Fruit fly (Drosophila melanogaster) whole organism, embryonic: Measurements from ENCODE around the gene CG14695.
A peak's percentile ranks its signal among the peaks of the same experiment; 100 is the strongest.

Experiments used
- B-H2 ChIP-seq: fragments of 200-800 bp; sonication (Bioruptor generic); optimal IDR thresholded peaks from 2 replicates; lab custom pipeline; 2018; ENCODE audit warnings: missing biosample characterization, mild to moderate bottlenecking, missing genetic modification characterization
- Blimp-1 ChIP-seq: fragments of 200-800 bp; sonication (Bioruptor generic); optimal IDR thresholded peaks from 3 replicates; lab custom pipeline; 2018; ENCODE audit warnings: missing biosample characterization, missing genetic modification characterization, mild to moderate bottlenecking, moderate library complexity, missing genetic modification reagents
- CG10147 ChIP-seq: fragments of 200-800 bp; sonication (Bioruptor generic); optimal IDR thresholded peaks from 2 replicates; lab custom pipeline; 2019; ENCODE audit warnings: missing biosample characterization, mild to moderate bottlenecking, missing genetic modification characterization, moderate library complexity
- CG10321 ChIP-seq: fragments of 200-800 bp; sonication (Bioruptor generic); IDR thresholded peaks from 2 replicates; pipeline ENCODE4 v1.3.6; 2022; ENCODE audit warnings: missing biosample characterization, missing genetic modification characterization
- CG10431 ChIP-seq: fragments of 200-800 bp; sonication (Bioruptor generic); optimal IDR thresholded peaks from 3 replicates; lab custom pipeline; 2018; ENCODE audit warnings: missing biosample characterization, mild to moderate bottlenecking, missing genetic modification characterization
- CG11504 ChIP-seq: fragments of 200-800 bp; sonication (Bioruptor generic); optimal IDR thresholded peaks from 3 replicates; lab custom pipeline; 2019; ENCODE audit warnings: missing biosample characterization, mild to moderate bottlenecking, missing genetic modification characterization, moderate library complexity
- CG11695 ChIP-seq: fragments of 200-800 bp; sonication (Bioruptor generic); IDR thresholded peaks from 3 replicates; pipeline ENCODE4 v1.3.6; 2022; ENCODE audit warnings: missing biosample characterization, missing genetic modification characterization
- CG12071 ChIP-seq: fragments of 200-800 bp; sonication (Bioruptor generic); optimal IDR thresholded peaks from 3 replicates; lab custom pipeline; 2018; ENCODE audit warnings: missing biosample characterization, mild to moderate bottlenecking, missing genetic modification characterization
- CG12155 ChIP-seq: fragments of 200-800 bp; sonication (Bioruptor generic); optimal IDR thresholded peaks from 3 replicates; lab custom pipeline; 2016; ENCODE audit warnings: missing biosample characterization, missing genetic modification characterization
- CG13287 ChIP-seq: fragments of 200-800 bp; sonication (Bioruptor generic); IDR thresholded peaks from 2 replicates; pipeline ENCODE4 v1.3.6; 2022; ENCODE audit warnings: missing biosample characterization, missing genetic modification characterization; ENCODE audit not compliant: partially characterized antibody
- CG14860 ChIP-seq: fragments of 200-800 bp; sonication (Bioruptor generic); IDR thresholded peaks from 3 replicates; pipeline ENCODE4 v1.3.6; 2022; ENCODE audit warnings: missing biosample characterization, missing genetic modification characterization; ENCODE audit not compliant: partially characterized antibody
- CG16863 ChIP-seq: fragments of 200-800 bp; sonication (Bioruptor generic); optimal IDR thresholded peaks from 3 replicates; lab custom pipeline; 2016; ENCODE audit warnings: missing biosample characterization, missing genetic modification characterization
- CG18262 ChIP-seq: fragments of 200-800 bp; optimal IDR thresholded peaks from 3 replicates; lab custom pipeline; 2019; ENCODE audit warnings: missing biosample characterization, mild to moderate bottlenecking, missing genetic modification characterization, moderate library complexity
- CG18476 ChIP-seq: fragments of 200-800 bp; sonication (Bioruptor generic); optimal IDR thresholded peaks from 2 replicates; lab custom pipeline; 2016; ENCODE audit warnings: missing biosample characterization, mild to moderate bottlenecking, missing genetic modification characterization
- CG18764 ChIP-seq: fragments of 200-800 bp; sonication (Bioruptor generic); optimal IDR thresholded peaks from 3 replicates; lab custom pipeline; 2016; ENCODE audit warnings: missing biosample characterization, missing genetic modification characterization
- CG2116 ChIP-seq: fragments of 200-800 bp; sonication (Bioruptor generic); optimal IDR thresholded peaks from 3 replicates; lab custom pipeline; 2018; ENCODE audit warnings: missing biosample characterization, mild to moderate bottlenecking, missing genetic modification characterization
- CG2202 ChIP-seq: fragments of 200-800 bp; sonication (Bioruptor generic); optimal IDR thresholded peaks from 2 replicates; lab custom pipeline; 2018; ENCODE audit warnings: missing biosample characterization, mild to moderate bottlenecking, missing genetic modification characterization
- CG2678 ChIP-seq: fragments of 200-800 bp; sonication (Bioruptor generic); optimal IDR thresholded peaks from 3 replicates; lab custom pipeline; 2019; ENCODE audit warnings: missing biosample characterization, mild to moderate bottlenecking, missing genetic modification characterization, moderate library complexity
- CG3065 ChIP-seq: fragments of 200-800 bp; sonication (Bioruptor generic); optimal IDR thresholded peaks from 2 replicates; lab custom pipeline; 2016; ENCODE audit warnings: missing biosample characterization, missing genetic modification characterization
- CG31365 ChIP-seq: fragments of 200-800 bp; sonication (Bioruptor generic); optimal IDR thresholded peaks from 2 replicates; lab custom pipeline; 2018; ENCODE audit warnings: missing biosample characterization, mild to moderate bottlenecking, missing genetic modification characterization
- CG3407 ChIP-seq: fragments of 200-800 bp; sonication (Bioruptor generic); optimal IDR thresholded peaks from 2 replicates; lab custom pipeline; 2018; ENCODE audit warnings: missing biosample characterization, mild to moderate bottlenecking, missing genetic modification characterization
- CG4820 ChIP-seq: fragments of 200-800 bp; sonication (Bioruptor generic); optimal IDR thresholded peaks from 3 replicates; lab custom pipeline; 2016; ENCODE audit warnings: missing biosample characterization, missing genetic modification characterization
- CG6813 ChIP-seq: fragments of 200-800 bp; sonication (Bioruptor generic); optimal IDR thresholded peaks from 2 replicates; lab custom pipeline; 2017; ENCODE audit warnings: missing biosample characterization, missing genetic modification characterization, mild to moderate bottlenecking, moderate library complexity, missing genetic modification reagents
- CHES-1-like ChIP-seq: fragments of 200-800 bp; sonication (Bioruptor generic); optimal IDR thresholded peaks from 2 replicates; lab custom pipeline; 2016; ENCODE audit warnings: missing biosample characterization, missing genetic modification characterization
- D ChIP-seq, 2 experiments: fragments of 200-800 bp in 1 of 2; fragments of >200 bp in 1 of 2; sonication (Bioruptor generic) in 1 of 2; optimal IDR thresholded peaks; 2 replicates in 1 of 2; 3 replicates in 1 of 2; lab custom pipeline; 2017; ENCODE audit warnings: mild to moderate bottlenecking in 1 of 2, missing biosample characterization in 1 of 2, missing genetic modification characterization in 1 of 2, missing genetic modification reagents in 1 of 2
- Gug ChIP-seq: fragments of 200-800 bp; sonication (Bioruptor generic); IDR thresholded peaks from 4 replicates; pipeline ENCODE4 v1.3.6; 2022; ENCODE audit warnings: missing biosample characterization, missing genetic modification characterization
- Kr ChIP-seq: fragments of 200-800 bp; sonication (Bioruptor generic); optimal IDR thresholded peaks from 2 replicates; lab custom pipeline; 2017; ENCODE audit warnings: missing biosample characterization, mild to moderate bottlenecking, missing genetic modification characterization
- Mad ChIP-seq: fragments of 200-800 bp; sonication (Bioruptor generic); optimal IDR thresholded peaks from 2 replicates; lab custom pipeline; 2016; ENCODE audit warnings: missing biosample characterization, missing genetic modification characterization
- Mes4 ChIP-seq: fragments of 200-800 bp; sonication (Bioruptor generic); optimal IDR thresholded peaks from 2 replicates; lab custom pipeline; 2016; ENCODE audit warnings: missing biosample characterization, missing genetic modification characterization
- NFAT ChIP-seq: fragments of 200-800 bp; sonication (Bioruptor generic); IDR thresholded peaks from 2 replicates; pipeline ENCODE4 v1.3.6; 2022; ENCODE audit warnings: missing biosample characterization, missing genetic modification characterization
- Opbp ChIP-seq: fragments of 200-800 bp; sonication (Bioruptor generic); IDR thresholded peaks from 3 replicates; pipeline ENCODE4 v1.3.6; 2022; ENCODE audit warnings: missing biosample characterization, missing genetic modification characterization; ENCODE audit not compliant: partially characterized antibody
- Ravus ChIP-seq: fragments of 200-800 bp; sonication (Bioruptor generic); IDR thresholded peaks from 2 replicates; pipeline ENCODE4 v1.3.6; 2022; ENCODE audit warnings: missing biosample characterization, missing genetic modification characterization
- btn ChIP-seq: fragments of 200-800 bp; sonication (Bioruptor generic); optimal IDR thresholded peaks from 2 replicates; lab custom pipeline; 2016; ENCODE audit warnings: missing biosample characterization, missing genetic modification characterization
- chn ChIP-seq: fragments of 200-800 bp; sonication (Bioruptor generic); optimal IDR thresholded peaks from 2 replicates; lab custom pipeline; 2016; ENCODE audit warnings: missing biosample characterization, missing genetic modification characterization
- ci ChIP-seq: fragments of 200-800 bp; sonication (Bioruptor generic); IDR thresholded peaks from 3 replicates; pipeline ENCODE4 v1.3.6; 2022; ENCODE audit warnings: missing biosample characterization, missing genetic modification characterization
- crol ChIP-seq: fragments of 200-800 bp; sonication (Bioruptor generic); IDR thresholded peaks from 2 replicates; pipeline ENCODE4 v1.3.6; 2022; ENCODE audit warnings: missing biosample characterization, missing genetic modification characterization
- dmrt11E ChIP-seq: fragments of 200-800 bp; sonication (Bioruptor generic); optimal IDR thresholded peaks from 3 replicates; lab custom pipeline; 2018; ENCODE audit warnings: missing biosample characterization, mild to moderate bottlenecking, missing genetic modification characterization, moderate library complexity
- ewg ChIP-seq: fragments of 200-800 bp; sonication (Bioruptor generic); optimal IDR thresholded peaks from 3 replicates; lab custom pipeline; 2017; ENCODE audit warnings: mild to moderate bottlenecking, missing biosample characterization, missing genetic modification reagents, missing genetic modification characterization
- gsb-n ChIP-seq: fragments of 200-800 bp; sonication (Bioruptor generic); optimal IDR thresholded peaks from 3 replicates; lab custom pipeline; 2018; ENCODE audit warnings: missing biosample characterization, mild to moderate bottlenecking, missing genetic modification characterization
- lbe ChIP-seq: fragments of 200-800 bp; sonication (Bioruptor generic); optimal IDR thresholded peaks from 2 replicates; lab custom pipeline; 2016; ENCODE audit warnings: missing biosample characterization, mild to moderate bottlenecking, missing genetic modification characterization
- maf-S ChIP-seq: fragments of 200-800 bp; sonication (Bioruptor generic); optimal IDR thresholded peaks from 2 replicates; lab custom pipeline; 2016; ENCODE audit warnings: missing biosample characterization, missing genetic modification characterization
- phol ChIP-seq: fragments of 200-800 bp; sonication (Bioruptor generic); optimal IDR thresholded peaks from 3 replicates; lab custom pipeline; 2018; ENCODE audit warnings: missing biosample characterization, mild to moderate bottlenecking, missing genetic modification characterization, moderate library complexity
- rib ChIP-seq: fragments of 200-800 bp; sonication (Bioruptor generic); IDR thresholded peaks from 2 replicates; pipeline ENCODE4 v1.3.6; 2022; ENCODE audit warnings: missing biosample characterization, missing genetic modification characterization
- salm ChIP-seq: fragments of 200-800 bp; sonication (Bioruptor generic); optimal IDR thresholded peaks from 2 replicates; lab custom pipeline; 2018; ENCODE audit warnings: missing biosample characterization, mild to moderate bottlenecking, missing genetic modification characterization
- slp2 ChIP-seq: fragments of 200-800 bp; sonication (Bioruptor generic); optimal IDR thresholded peaks from 2 replicates; lab custom pipeline; 2016; ENCODE audit warnings: missing biosample characterization, missing genetic modification characterization
- sug ChIP-seq: fragments of 200-800 bp; optimal IDR thresholded peaks from 2 replicates; lab custom pipeline; 2019; ENCODE audit warnings: missing biosample characterization, mild to moderate bottlenecking, missing genetic modification characterization, moderate library complexity
- ttk ChIP-seq: fragments of 200-800 bp; sonication (Bioruptor generic); IDR thresholded peaks from 2 replicates; pipeline ENCODE4 v2.1.2; 2022; ENCODE audit warnings: missing biosample characterization, missing genetic modification characterization
- vfl ChIP-seq: fragments of 200-800 bp; sonication (Bioruptor generic); optimal IDR thresholded peaks from 2 replicates; lab custom pipeline; 2016; ENCODE audit warnings: missing biosample characterization, missing genetic modification characterization
- z ChIP-seq: fragments of 200-800 bp; sonication (Bioruptor generic); IDR thresholded peaks from 3 replicates; pipeline ENCODE4 v1.3.6; 2022; ENCODE audit warnings: missing biosample characterization, missing genetic modification characterization

Gene CG14695

dm6 chr3R:10872148-10872783, 6.9 kb downstream of the CG14695 start, which contains the start of gene Fdh (continued):
- peak; percentile 9 for TF ChIP-seq CG16863
- peak; percentile 5 for TF ChIP-seq B-H2 (GFP tag; lab: Kevin White, UChicago)
- peak; percentile 74 for TF ChIP-seq CG18262 (tag; lab: Kevin White, UChicago)
- TF ChIP-seq CG10147 = peak; percentile 58
- peak; percentile 41 for TF ChIP-seq lbe (GFP tag; lab: Kevin White, UChicago)
- TF ChIP-seq slp2 (GFP tag; lab: Kevin White, UChicago) = peak; percentile 8
- TF ChIP-seq salm (tag; lab: Kevin White, UChicago) = peak; percentile 5
- TF ChIP-seq D (optimal IDR thresholded peaks at IDR 0.05; lab: Kevin White, UChicago) = peak; percentile 3
- no peak for TF ChIP-seq D (GFP tag; optimal IDR thresholded peaks at IDR 0.05; lab: Kevin White, UChicago)
- peak; percentile 44 for TF ChIP-seq CG12155 (GFP tag; lab: Kevin White, UChicago)
- peak; percentile 1 for TF ChIP-seq chn (GFP tag; lab: Kevin White, UChicago)
- TF ChIP-seq Mad (GFP tag; lab: Kevin White, UChicago) = peak; percentile 12
- TF ChIP-seq Ravus (GFP tag; lab: Robert Waterston, UW) = no peak
- TF ChIP-seq CG18476 (GFP tag; lab: Kevin White, UChicago) = peak; percentile 51
- TF ChIP-seq vfl (GFP tag; lab: Kevin White, UChicago) = peak; percentile 19
- TF ChIP-seq NFAT = no peak
- TF ChIP-seq CG31365 = no peak
- no peak for TF ChIP-seq rib
- TF ChIP-seq CG2202 (tag; lab: Kevin White, UChicago) = no peak
- 0 out of 3 replicates have a peak, but pooled peaks have one; percentile 35 for TF ChIP-seq ci (GFP tag; lab: Robert Waterston, UW)
- peak; percentile 7 for TF ChIP-seq CG12071 (GFP tag; lab: Kevin White, UChicago)
- peak; percentile 19; the same call in 1 of the 3 replicates for TF ChIP-seq CG11695 (GFP tag; lab: Robert Waterston, UW)
- peak; percentile 27 for TF ChIP-seq CG18764
- peak; percentile 100 for TF ChIP-seq CG4820 (GFP tag; lab: Kevin White, UChicago)
- no peak for TF ChIP-seq btn (GFP tag; lab: Kevin White, UChicago)
- peak; percentile 52 for TF ChIP-seq CG3407 (GFP tag; lab: Kevin White, UChicago)
- TF ChIP-seq z (GFP tag; lab: Robert Waterston, UW) = no peak
- TF ChIP-seq ewg = peak; percentile 96
- peak; percentile 56 for TF ChIP-seq Blimp-1
- no peak for TF ChIP-seq CG10321 (GFP tag; lab: Robert Waterston, UW)
- TF ChIP-seq Gug (GFP tag; lab: Robert Waterston, UW) = no peak
- peak; percentile 61 for TF ChIP-seq CG2116 (GFP tag; lab: Kevin White, UChicago)
- peak; percentile 78 for TF ChIP-seq phol (tag; lab: Kevin White, UChicago)
- TF ChIP-seq dmrt11E (tag; lab: Kevin White, UChicago) = peak; percentile 79
- peak; percentile 68 for TF ChIP-seq CG11504 (tag; lab: Kevin White, UChicago)
- TF ChIP-seq CG13287 (GFP tag; lab: Robert Waterston, UW) = peak; percentile 13; the same call in 1 of the 2 replicates
- TF ChIP-seq Kr = no peak
- peak; percentile 45 for TF ChIP-seq CG10431
- peak; percentile 35; the same call in 1 of the 2 replicates for TF ChIP-seq crol (GFP tag; lab: Robert Waterston, UW)
- TF ChIP-seq gsb-n (tag; lab: Kevin White, UChicago) = peak; percentile 43
- TF ChIP-seq CG3065 (GFP tag; lab: Kevin White, UChicago) = peak; percentile 29
- TF ChIP-seq CG2678 = peak; percentile 67
- TF ChIP-seq CHES-1-like (GFP tag; lab: Kevin White, UChicago) = no peak
- TF ChIP-seq CG14860 (GFP tag; lab: Robert Waterston, UW) = no peak
- TF ChIP-seq CG6813 (GFP tag; lab: Kevin White, UChicago) = no peak
- peak; percentile 96 for TF ChIP-seq Opbp (GFP tag; lab: Robert Waterston, UW)
- no peak for TF ChIP-seq maf-S
- peak; percentile 26 for TF ChIP-seq sug (tag; lab: Kevin White, UChicago)
- peak; percentile 16 for TF ChIP-seq Mes4 (GFP tag; lab: Kevin White, UChicago)
- TF ChIP-seq ttk (GFP tag; lab: Robert Waterston, UW) = no peak
